Worm (Caenorhabditis elegans) whole organism, L4 larva: ENCODE results near the gene H20E11.3.

Experiments
- F10B5.3 ChIP-seq: sonication (generic microtip); optimal IDR thresholded peaks from 2 replicates; lab custom pipeline; 2016; ENCODE audit warnings: mild to moderate bottlenecking, missing genetic modification characterization, missing compliant biosample characterization
- F49E8.2 ChIP-seq: sonication (generic microtip); optimal IDR thresholded peaks from 2 replicates; lab custom pipeline; 2016; ENCODE audit warnings: missing compliant biosample characterization, mild to moderate bottlenecking, missing genetic modification characterization, borderline replicate concordance
- ZK337.2 ChIP-seq: fragments of 200-800 bp; sonication (Bioruptor generic); IDR thresholded peaks from 2 replicates; pipeline ENCODE4 v1.3.6; 2022; ENCODE audit warnings: missing genetic modification reagents, missing genetic modification characterization, missing compliant biosample characterization
- ZK546.5 ChIP-seq, 2 experiments: sonication (generic microtip); optimal IDR thresholded peaks; 2 replicates each; lab custom pipeline; 2017; ENCODE audit warnings: missing biosample characterization in 2 of 2, missing genetic modification characterization in 2 of 2
- aha-1 ChIP-seq: fragments of 150-350 bp; peaks from one replicate; lab custom pipeline; 2014; ENCODE audit warnings: missing biosample characterization, missing genetic modification characterization
- ama-1 ChIP-seq: fragments of 150-350 bp; optimal IDR thresholded peaks from 2 replicates; lab custom pipeline; 2014; ENCODE audit warnings: inconsistent platforms, mixed read lengths
- attf-4 ChIP-seq: sonication (generic microtip); optimal IDR thresholded peaks from 3 replicates; lab custom pipeline; 2017; ENCODE audit warnings: missing biosample characterization, missing genetic modification characterization
- ceh-20 ChIP-seq: fragments of 200-800 bp; sonication (Bioruptor generic); IDR thresholded peaks from 2 replicates; pipeline ENCODE4 v1.3.6; 2022; ENCODE audit warnings: missing genetic modification reagents, missing genetic modification characterization, missing compliant biosample characterization
- ceh-82 ChIP-seq: sonication (generic microtip); optimal IDR thresholded peaks from 2 replicates; lab custom pipeline; 2017; ENCODE audit warnings: missing biosample characterization, missing genetic modification characterization
- ctbp-1 ChIP-seq: fragments of 200-800 bp; sonication (Bioruptor generic); IDR thresholded peaks from 2 replicates; pipeline ENCODE4 v1.3.6; 2022; ENCODE audit warnings: missing genetic modification reagents, missing genetic modification characterization, missing compliant biosample characterization
- daf-12 ChIP-seq: fragments of 150-350 bp; optimal IDR thresholded peaks from 2 replicates; lab custom pipeline; 2014; ENCODE audit warnings: missing biosample characterization, missing genetic modification reagents, missing genetic modification characterization
- daf-16 ChIP-seq, 3 experiments: sonication (generic microtip); optimal IDR thresholded peaks; 2 replicates each; lab custom pipeline; 2016 to 2017; ENCODE audit warnings: missing genetic modification characterization in 3 of 3, missing genetic modification reagents in 3 of 3, mild to moderate bottlenecking in 2 of 3, missing compliant biosample characterization in 2 of 3, missing biosample characterization in 1 of 3, moderate library complexity in 1 of 3
- dmd-6 ChIP-seq: fragments of 200-800 bp; sonication (Bioruptor generic); IDR thresholded peaks from 2 replicates; pipeline ENCODE4 v1.3.6; 2022; ENCODE audit warnings: missing genetic modification reagents, missing genetic modification characterization, missing compliant biosample characterization
- dmd-9 ChIP-seq: fragments of 200-800 bp; sonication (Bioruptor generic); IDR thresholded peaks from 2 replicates; pipeline ENCODE4 v1.3.6; 2022; ENCODE audit warnings: missing genetic modification reagents, missing genetic modification characterization, missing compliant biosample characterization
- dve-1 ChIP-seq: sonication (generic microtip); optimal IDR thresholded peaks from 2 replicates; lab custom pipeline; 2017; ENCODE audit warnings: antibody characterized with exemption, mild to moderate bottlenecking, missing genetic modification characterization, missing compliant biosample characterization; ENCODE audit not compliant: insufficient read depth
- egl-43 ChIP-seq: fragments of 200-800 bp; sonication (Bioruptor generic); IDR thresholded peaks from 2 replicates; pipeline ENCODE4 v1.3.6; 2022; ENCODE audit warnings: missing genetic modification reagents, missing genetic modification characterization, missing compliant biosample characterization
- fkh-10 ChIP-seq: fragments of 150-350 bp; optimal IDR thresholded peaks from 2 replicates; lab custom pipeline; 2014; ENCODE audit warnings: missing biosample characterization, missing genetic modification reagents, missing genetic modification characterization
- hlh-11 ChIP-seq: fragments of 200-800 bp; sonication (Bioruptor generic); optimal IDR thresholded peaks from 2 replicates; lab custom pipeline; 2018; ENCODE audit warnings: mild to moderate bottlenecking, missing genetic modification characterization, missing compliant biosample characterization
- hlh-30 ChIP-seq: sonication (generic microtip); optimal IDR thresholded peaks from 2 replicates; lab custom pipeline; 2017; ENCODE audit warnings: antibody characterized with exemption, mild to moderate bottlenecking, missing genetic modification characterization, missing compliant biosample characterization; ENCODE audit not compliant: insufficient read depth
- jun-1 ChIP-seq: fragments of 150-350 bp; optimal IDR thresholded peaks from 2 replicates; lab custom pipeline; 2014; ENCODE audit warnings: missing biosample characterization, missing genetic modification reagents, missing genetic modification characterization
- lin-29 ChIP-seq: fragments of 200-800 bp; sonication (Bioruptor generic); IDR thresholded peaks from 2 replicates; pipeline ENCODE4 v1.3.6; 2022; ENCODE audit warnings: missing genetic modification reagents, missing genetic modification characterization, missing compliant biosample characterization
- mdt-29 ChIP-seq: fragments of 200-800 bp; sonication (Bioruptor generic); IDR thresholded peaks from 2 replicates; pipeline ENCODE4 v1.3.6; 2022; ENCODE audit warnings: missing genetic modification reagents, missing genetic modification characterization, missing compliant biosample characterization
- mxl-3 ChIP-seq: fragments of 200-800 bp; sonication (Bioruptor generic); optimal IDR thresholded peaks from 2 replicates; lab custom pipeline; 2018; ENCODE audit warnings: mild to moderate bottlenecking, missing genetic modification characterization, missing compliant biosample characterization
- nhr-10 ChIP-seq: fragments of 150-350 bp; optimal IDR thresholded peaks from 2 replicates; lab custom pipeline; 2014; ENCODE audit warnings: missing biosample characterization, missing genetic modification characterization
- nhr-11 ChIP-seq: fragments of 150-350 bp; optimal IDR thresholded peaks from 2 replicates; lab custom pipeline; 2014; ENCODE audit warnings: missing biosample characterization, missing genetic modification characterization
- nhr-237 ChIP-seq: sonication (generic microtip); optimal IDR thresholded peaks from 2 replicates; lab custom pipeline; 2017; ENCODE audit warnings: missing biosample characterization, missing genetic modification characterization
- nhr-28 ChIP-seq: fragments of 150-350 bp; optimal IDR thresholded peaks from 2 replicates; lab custom pipeline; 2014; ENCODE audit warnings: missing biosample characterization, missing genetic modification characterization
- nhr-48 ChIP-seq: sonication (generic microtip); optimal IDR thresholded peaks from 2 replicates; lab custom pipeline; 2016; ENCODE audit warnings: mild to moderate bottlenecking, missing genetic modification characterization, missing compliant biosample characterization
- nhr-6 ChIP-seq: fragments of 150-350 bp; optimal IDR thresholded peaks from 2 replicates; lab custom pipeline; 2014; ENCODE audit warnings: missing biosample characterization, missing genetic modification characterization
- nhr-76 ChIP-seq: fragments of 150-350 bp; optimal IDR thresholded peaks from 2 replicates; lab custom pipeline; 2014; ENCODE audit warnings: missing biosample characterization, missing genetic modification characterization
- nhr-77 ChIP-seq: fragments of 150-350 bp; optimal IDR thresholded peaks from 2 replicates; lab custom pipeline; 2014; ENCODE audit warnings: missing biosample characterization, missing genetic modification characterization
- pha-4 ChIP-seq, 2 experiments: fragments of 150-350 bp in 1 of 2; fragments of 200-800 bp in 1 of 2; sonication (Bioruptor generic) in 1 of 2; IDR thresholded peaks in 1 of 2; optimal IDR thresholded peaks in 1 of 2; 2 replicates each; pipeline versions ENCODE4 v1.3.6 to Lab custom; 2014 to 2022; ENCODE audit warnings: missing genetic modification characterization in 2 of 2, missing genetic modification reagents in 2 of 2, missing biosample characterization in 1 of 2, missing compliant biosample characterization in 1 of 2
- php-3 ChIP-seq: fragments of 200-800 bp; sonication (Bioruptor generic); IDR thresholded peaks from 2 replicates; pipeline ENCODE4 v1.3.6; 2022; ENCODE audit warnings: missing genetic modification reagents, missing genetic modification characterization, missing compliant biosample characterization
- pqm-1 ChIP-seq: sonication (generic microtip); optimal IDR thresholded peaks from 2 replicates; lab custom pipeline; 2017; ENCODE audit warnings: missing biosample characterization, missing genetic modification characterization
- sdz-12 ChIP-seq: fragments of 200-800 bp; sonication (Bioruptor generic); optimal IDR thresholded peaks from 2 replicates; lab custom pipeline; 2018; ENCODE audit warnings: mild to moderate bottlenecking, missing genetic modification characterization, missing compliant biosample characterization
- skn-1 ChIP-seq: fragments of 150-350 bp; optimal IDR thresholded peaks from 2 replicates; lab custom pipeline; 2014; ENCODE audit warnings: missing biosample characterization, missing genetic modification characterization
- spr-3 ChIP-seq: fragments of 200-800 bp; sonication (Bioruptor generic); optimal IDR thresholded peaks from 2 replicates; lab custom pipeline; 2018; ENCODE audit warnings: mild to moderate bottlenecking, missing genetic modification characterization, missing compliant biosample characterization
- zfp-3 ChIP-seq: fragments of 200-800 bp; sonication (Bioruptor generic); conservative IDR thresholded peaks from 2 replicates; pipeline ENCODE4 v1.3.6; 2022; ENCODE audit warnings: missing genetic modification reagents, missing genetic modification characterization, missing compliant biosample characterization
- zip-11 ChIP-seq: fragments of 200-800 bp; sonication (Bioruptor generic); IDR thresholded peaks from 2 replicates; pipeline ENCODE4 v1.3.6; 2022; ENCODE audit warnings: missing genetic modification characterization, missing compliant biosample characterization

The H20E11.3 gene

DNA sequence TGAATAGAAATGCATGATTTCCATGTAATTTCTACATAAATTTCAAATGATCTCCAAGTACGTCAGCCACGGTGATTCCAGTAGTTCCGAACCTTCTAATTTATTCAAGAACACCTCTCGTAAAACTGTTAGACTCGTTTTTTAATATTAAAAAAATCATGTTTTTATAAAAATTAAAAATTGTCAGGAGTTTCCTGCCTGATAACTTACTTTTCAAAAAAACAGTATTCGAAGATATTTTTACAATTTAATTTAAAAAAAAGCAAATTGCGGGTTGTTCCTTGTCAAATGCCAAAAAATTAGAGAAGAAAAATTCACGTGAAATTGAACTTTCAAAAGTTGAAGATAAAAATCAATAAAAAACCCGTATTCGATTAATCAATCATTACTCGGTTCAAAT is 29.1 kb upstream of the H20E11.3 start, which contains the start of the genes C17H12.3 and C17H12.12:
C17H12.3 (minus strand) TSS at position 101 of the 400 bp plus-strand sequence.
C17H12.12 (plus strand) TSS at position 396 of the 400 bp plus-strand sequence.
- TF ChIP-seq dmd-6 (GFP tag; lab: Robert Waterston, UW) (no peak), spr-3 (GFP tag; lab: Kevin White, UChicago) (no peak), nhr-10 (tag; lab: Kevin White, UChicago) (no peak), hlh-30 (tag; lab: Kevin White, UChicago) (no peak), sdz-12 (GFP tag; lab: Kevin White, UChicago) (no peak), nhr-28 (tag; lab: Kevin White, UChicago) (no peak), ceh-82 (tag; lab: Kevin White, UChicago) (no peak), ZK337.2 (no peak), lin-29 (GFP tag; lab: Robert Waterston, UW) (no peak), zfp-3 (GFP tag; lab: Robert Waterston, UW) (no peak), skn-1 (tag; lab: Kevin White, UChicago) (no peak), attf-4 (no peak), mdt-29 (GFP tag; lab: Robert Waterston, UW) (no peak), zip-11 (GFP tag; lab: Robert Waterston, UW) (no peak), nhr-11 (tag; lab: Kevin White, UChicago) (no peak), nhr-77 (no peak), egl-43 (GFP tag; lab: Robert Waterston, UW) (no peak), pha-4 (GFP tag; IDR thresholded peaks at IDR 0.05; lab: Robert Waterston, UW) (no peak), pha-4 (tag; optimal IDR thresholded peaks at IDR 0.05; lab: Kevin White, UChicago) (no peak), nhr-76 (tag; lab: Kevin White, UChicago) (no peak)
- TF ChIP-seq, all 104 proteins: peak for 0

DNA sequence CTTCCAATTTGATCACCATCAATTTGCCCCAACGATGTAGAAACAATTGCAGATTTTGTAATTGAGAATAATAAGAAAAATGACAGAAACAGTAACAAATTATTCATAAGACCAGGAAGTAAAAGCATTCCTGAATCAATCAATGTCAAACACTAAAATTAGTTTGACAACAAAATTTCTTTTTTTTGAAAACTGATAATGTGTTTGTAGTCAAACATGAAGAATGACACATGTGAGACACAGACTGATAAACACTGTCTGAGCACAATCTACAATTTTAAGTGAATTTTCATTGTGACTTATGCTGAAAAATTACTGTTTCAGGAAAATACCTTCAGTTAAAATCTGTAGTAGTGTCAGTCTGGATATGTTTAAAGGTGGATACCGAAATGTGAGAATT is 22.5 kb upstream of the H20E11.3 start, which contains the start of the genes cest-4 and C17H12.11:
cest-4 (minus strand) TSS at position 206 of the 400 bp plus-strand sequence.
C17H12.11 (plus strand) TSS at position 256 of the 400 bp plus-strand sequence.
- TF ChIP-seq dve-1 (peak; percentile 79), mxl-3 (GFP tag; lab: Kevin White, UChicago) (peak; percentile 24), nhr-237 (no peak), aha-1 (peak; percentile 56), jun-1 (no peak), dmd-6 (GFP tag; lab: Robert Waterston, UW) (peak; percentile 91), ceh-20 (GFP tag; lab: Robert Waterston, UW) (peak; percentile 43; the same call in 1 of the 2 replicates), hlh-11 (peak; percentile 73), nhr-28 (tag; lab: Kevin White, UChicago) (peak; percentile 98), pqm-1 (tag; lab: Kevin White, UChicago) (peak; percentile 88), nhr-6 (peak; percentile 7), daf-12 (tag; lab: Kevin White, UChicago) (no peak), daf-16 (GFP tag; optimal IDR thresholded peaks at IDR 0.05; lab: Kevin White, UChicago) (no peak), daf-16 (tag; optimal IDR thresholded peaks at IDR 0.05; lab: Kevin White, UChicago) (peak; percentile 93), php-3 (peak; percentile 91), nhr-48 (tag; lab: Kevin White, UChicago) (peak; percentile 9), dmd-9 (no peak), F10B5.3 (tag; lab: Kevin White, UChicago) (no peak), nhr-77 (peak; percentile 71)

DNA sequence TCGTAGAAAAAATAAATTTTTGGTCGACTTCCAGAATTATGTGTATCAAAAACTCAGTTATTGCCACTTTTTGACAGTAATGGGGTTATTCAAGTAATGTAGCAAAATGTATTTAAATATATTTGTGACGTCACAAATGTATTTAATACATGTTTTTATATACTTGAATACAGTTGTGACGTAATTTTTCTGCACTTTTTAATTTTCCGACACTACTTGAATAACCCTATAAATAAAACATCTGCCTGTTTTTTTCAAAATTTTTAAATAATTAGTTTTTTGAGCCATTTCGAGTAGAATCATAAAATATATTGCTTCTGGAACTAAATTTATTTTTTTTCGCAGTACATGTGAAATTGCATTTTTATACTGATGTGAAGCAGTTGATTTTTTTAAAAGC is 21.3 kb upstream of the H20E11.3 start:
- TF ChIP-seq fkh-10 (GFP tag; lab: Kevin White, UChicago): no peak
- TF ChIP-seq F49E8.2 (tag; lab: Kevin White, UChicago): no peak
- no peak for TF ChIP-seq ctbp-1 (GFP tag; lab: Robert Waterston, UW)
- no peak for TF ChIP-seq ZK546.5 (tag; optimal IDR thresholded peaks at IDR 0.05; lab: Kevin White, UChicago)
- no peak for TF ChIP-seq ama-1 (lab: Kevin White, UChicago)
